Fruit fly (Drosophila melanogaster): ENCODE data around the gene Pdp1.

Pdp1 gene

DNA sequence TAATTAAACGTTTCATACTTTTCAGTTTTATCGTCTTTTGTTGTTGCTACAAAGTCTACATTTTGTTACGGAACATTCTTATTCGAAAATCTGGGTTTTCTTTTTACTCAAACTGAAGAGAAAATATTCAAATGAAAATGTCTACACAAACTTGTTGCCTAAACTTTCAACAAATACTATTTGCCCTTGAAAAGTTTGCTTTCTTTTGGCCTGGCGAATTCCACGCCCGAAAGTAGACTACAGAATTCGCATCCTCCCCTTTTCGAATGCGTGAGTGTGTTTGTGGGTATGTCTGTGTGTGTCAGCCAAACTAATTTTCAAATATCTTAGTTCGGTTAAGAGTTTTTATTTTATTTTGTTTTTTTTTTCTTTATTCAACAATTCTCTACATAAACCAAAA lies 53.7 kb downstream of the Pdp1 start (continued):
- TF ChIP-seq CG11695 (GFP tag; IDR thresholded peaks at IDR 0.05) (no peak), Ptx1 (GFP tag; IDR thresholded peaks at IDR 0.05) (no peak), sd (tag; optimal IDR thresholded peaks at IDR 0.05) (peak; percentile 22), btn (GFP tag; optimal IDR thresholded peaks at IDR 0.05) (no peak), crp (GFP tag; optimal IDR thresholded peaks at IDR 0.05) (no peak), CG10654 (GFP tag; optimal IDR thresholded peaks at IDR 0.05) (no peak), ci (GFP tag; IDR thresholded peaks at IDR 0.05) (no peak; the same call in 2 of the 3 replicates), toy (GFP tag; IDR thresholded peaks at IDR 0.05) (no peak), lilli (GFP tag; optimal IDR thresholded peaks at IDR 0.05) (no peak), Dp (GFP tag; optimal IDR thresholded peaks at IDR 0.05) (peak; percentile 23), CG9797 (GFP tag; optimal IDR thresholded peaks at IDR 0.05) (no peak), CG12299 (tag; optimal IDR thresholded peaks at IDR 0.05) (no peak), tin (GFP tag; optimal IDR thresholded peaks at IDR 0.05) (no peak), CG8290 (GFP tag; optimal IDR thresholded peaks at IDR 0.05) (no peak), CG8290 (tag; optimal IDR thresholded peaks at IDR 0.05) (peak in 1 of 2 experiments; percentile 28), CG10462 (GFP tag; optimal IDR thresholded peaks at IDR 0.05) (no peak), CG31441 (GFP tag; IDR thresholded peaks at IDR 0.05) (no peak), jumu (GFP tag; optimal IDR thresholded peaks at IDR 0.05) (no peak), nau (GFP tag; optimal IDR thresholded peaks at IDR 0.05) (no peak), pnt (GFP tag; optimal IDR thresholded peaks at IDR 0.05) (no peak), CrebB (tag; optimal IDR thresholded peaks at IDR 0.05) (no peak), lola (GFP tag; optimal IDR thresholded peaks at IDR 0.05) (peak in 1 of 3 experiments; percentile 71), onecut (GFP tag; IDR thresholded peaks at IDR 0.05) (no peak), HmgZ (tag; optimal IDR thresholded peaks at IDR 0.05) (peak; percentile 56), CTCF (GFP tag; optimal IDR thresholded peaks at IDR 0.05) (peak; percentile 68), Pdp1 (GFP tag; optimal IDR thresholded peaks at IDR 0.05) (peak in 1 of 2 experiments; percentile 71), CG33557 (GFP tag; optimal IDR thresholded peaks at IDR 0.05) (no peak), cg (GFP tag; optimal IDR thresholded peaks at IDR 0.05) (peak; percentile 82), CG31365 (tag; optimal IDR thresholded peaks at IDR 0.05) (no peak), Optix (GFP tag; IDR thresholded peaks at IDR 0.05) (no peak), sens (GFP tag) (peak; percentile 8), mirr (GFP tag; optimal IDR thresholded peaks at IDR 0.05) (no peak), NC2α (GFP tag; optimal IDR thresholded peaks at IDR 0.05) (no peak)

- TF ChIP-seq CG8290 (GFP tag; optimal IDR thresholded peaks at IDR 0.05) (no peak), CG8290 (tag; optimal IDR thresholded peaks at IDR 0.05) (peak in 1 of 2 experiments; percentile 54), CG14667 (GFP tag; IDR thresholded peaks at IDR 0.05) (no peak), crp (GFP tag; optimal IDR thresholded peaks at IDR 0.05) (peak in 1 of 2 experiments; percentile 13), Pdp1 (GFP tag; optimal IDR thresholded peaks at IDR 0.05) (peak in 1 of 2 experiments; percentile 99), CG17186 (GFP tag; optimal IDR thresholded peaks at IDR 0.05) (no peak), CG3281 (GFP tag; optimal IDR thresholded peaks at IDR 0.05) (no peak), chm (GFP tag; IDR thresholded peaks at IDR 0.05) (no peak), CG9215 (GFP tag; IDR thresholded peaks at IDR 0.05) (no peak), NfI (GFP tag; optimal IDR thresholded peaks at IDR 0.05) (no peak), CG12769 (tag; optimal IDR thresholded peaks at IDR 0.05) (peak; percentile 62), Dll (GFP tag; IDR thresholded peaks at IDR 0.05; ENCODE audit: partially characterized antibody) (no peak), mirr (GFP tag; optimal IDR thresholded peaks at IDR 0.05) (peak; percentile 11), CG11695 (GFP tag; IDR thresholded peaks at IDR 0.05) (0 out of 3 replicates have a peak, but pooled peaks have one; percentile 9), CG4820 (GFP tag; optimal IDR thresholded peaks at IDR 0.05) (no peak), CG8478 (optimal IDR thresholded peaks at IDR 0.05) (no peak), bsh (GFP tag; optimal IDR thresholded peaks at IDR 0.05) (no peak), chinmo (GFP tag; IDR thresholded peaks at IDR 0.05; ENCODE audit: partially characterized antibody) (no peak), D19A (tag; optimal IDR thresholded peaks at IDR 0.05) (no peak), CG3838 (GFP tag; optimal IDR thresholded peaks at IDR 0.05) (no peak), HmgZ (tag; optimal IDR thresholded peaks at IDR 0.05) (peak; percentile 32), Atf6 (GFP tag; IDR thresholded peaks at IDR 0.05) (no peak), ftz-f1 (GFP tag; optimal IDR thresholded peaks at IDR 0.05) (peak; percentile 99), CG8281 (tag; optimal IDR thresholded peaks at IDR 0.05) (no peak), nom (GFP tag; optimal IDR thresholded peaks at IDR 0.05) (no peak), CG6654 (GFP tag; optimal IDR thresholded peaks at IDR 0.05) (no peak)
Observed at dm6 chr3L:7811594-7811993, 55.6 kb downstream of the Pdp1 start.
